Worm (Caenorhabditis elegans) whole organism, L4 larva: Measurements from ENCODE around the gene B0524.2.

Experiments
- F49E8.2 ChIP-seq: sonication (generic microtip); optimal IDR thresholded peaks from 2 replicates; lab custom pipeline; 2016; ENCODE audit warnings: missing compliant biosample characterization, mild to moderate bottlenecking, missing genetic modification characterization, borderline replicate concordance
- T26A8.4 ChIP-seq: fragments of 200-800 bp; sonication (Bioruptor generic); IDR thresholded peaks from 2 replicates; pipeline ENCODE4 v1.3.6; 2022; ENCODE audit warnings: missing genetic modification characterization, missing compliant biosample characterization
- Y105C5A.15 ChIP-seq: fragments of 200-800 bp; sonication (Bioruptor generic); IDR thresholded peaks from 2 replicates; pipeline ENCODE4 v1.3.6; 2022; ENCODE audit warnings: missing genetic modification characterization, missing compliant biosample characterization
- aha-1 ChIP-seq: fragments of 150-350 bp; peaks from one replicate; lab custom pipeline; 2014; ENCODE audit warnings: missing biosample characterization, missing genetic modification characterization
- attf-4 ChIP-seq: sonication (generic microtip); optimal IDR thresholded peaks from 3 replicates; lab custom pipeline; 2017; ENCODE audit warnings: missing biosample characterization, missing genetic modification characterization
- ceh-20 ChIP-seq: fragments of 200-800 bp; sonication (Bioruptor generic); IDR thresholded peaks from 2 replicates; pipeline ENCODE4 v1.3.6; 2022; ENCODE audit warnings: missing genetic modification reagents, missing genetic modification characterization, missing compliant biosample characterization
- ceh-28 ChIP-seq: fragments of 150-350 bp; optimal IDR thresholded peaks from 2 replicates; lab custom pipeline; 2014; ENCODE audit warnings: missing biosample characterization, missing genetic modification reagents, missing genetic modification characterization
- ceh-32 ChIP-seq: sonication (generic microtip); optimal IDR thresholded peaks from 2 replicates; lab custom pipeline; 2016; ENCODE audit warnings: mild to moderate bottlenecking, missing genetic modification characterization, missing compliant biosample characterization; ENCODE audit not compliant: poor library complexity
- ceh-44 ChIP-seq: fragments of 200-800 bp; sonication (Bioruptor generic); IDR thresholded peaks from 2 replicates; pipeline ENCODE4 v1.3.6; 2022; ENCODE audit warnings: missing genetic modification reagents, missing genetic modification characterization, missing compliant biosample characterization
- ceh-62 ChIP-seq: sonication (generic microtip); optimal IDR thresholded peaks from 2 replicates; lab custom pipeline; 2017; ENCODE audit warnings: missing biosample characterization, missing genetic modification characterization
- daf-19 ChIP-seq: fragments of 200-800 bp; sonication (Bioruptor generic); conservative IDR thresholded peaks from 2 replicates; pipeline ENCODE4 v1.3.6; 2022; ENCODE audit warnings: missing genetic modification characterization, missing compliant biosample characterization
- daf-8 ChIP-seq: fragments of 200-800 bp; sonication (Bioruptor generic); IDR thresholded peaks from 2 replicates; pipeline ENCODE4 v1.3.6; 2022; ENCODE audit warnings: missing genetic modification characterization, missing compliant biosample characterization
- dmd-6 ChIP-seq: fragments of 200-800 bp; sonication (Bioruptor generic); IDR thresholded peaks from 2 replicates; pipeline ENCODE4 v1.3.6; 2022; ENCODE audit warnings: missing genetic modification reagents, missing genetic modification characterization, missing compliant biosample characterization
- dmd-9 ChIP-seq: fragments of 200-800 bp; sonication (Bioruptor generic); IDR thresholded peaks from 2 replicates; pipeline ENCODE4 v1.3.6; 2022; ENCODE audit warnings: missing genetic modification reagents, missing genetic modification characterization, missing compliant biosample characterization
- duxl-1 ChIP-seq: sonication (generic microtip); optimal IDR thresholded peaks from 2 replicates; lab custom pipeline; 2016; ENCODE audit warnings: mild to moderate bottlenecking, missing genetic modification characterization, moderate library complexity, missing compliant biosample characterization; ENCODE audit not compliant: poor library complexity
- dve-1 ChIP-seq: sonication (generic microtip); optimal IDR thresholded peaks from 2 replicates; lab custom pipeline; 2017; ENCODE audit warnings: antibody characterized with exemption, mild to moderate bottlenecking, missing genetic modification characterization, missing compliant biosample characterization; ENCODE audit not compliant: insufficient read depth
- fos-1 ChIP-seq: fragments of 150-350 bp; optimal IDR thresholded peaks from 2 replicates; lab custom pipeline; 2014; ENCODE audit warnings: missing biosample characterization, missing genetic modification characterization
- hif-1 ChIP-seq, 2 experiments: sonication (generic microtip); optimal IDR thresholded peaks; 2 replicates each; lab custom pipeline; 2016 to 2017; ENCODE audit warnings: missing compliant biosample characterization in 2 of 2, missing genetic modification characterization in 2 of 2, missing genetic modification reagents in 2 of 2, missing genotype in 2 of 2, mild to moderate bottlenecking in 1 of 2
- lim-7 ChIP-seq: fragments of 200-800 bp; sonication (Bioruptor generic); IDR thresholded peaks from 2 replicates; pipeline ENCODE4 v1.3.6; 2022; ENCODE audit warnings: missing genetic modification characterization, missing compliant biosample characterization
- lin-15B ChIP-seq: fragments of 150-350 bp; sonication (generic microtip); optimal IDR thresholded peaks from 3 replicates; lab custom pipeline; 2014; ENCODE audit warnings: missing biosample characterization, missing genetic modification characterization
- lsy-2 ChIP-seq, 2 experiments: fragments of 150-350 bp in 1 of 2; sonication (generic microtip) in 1 of 2; optimal IDR thresholded peaks; 2 replicates each; lab custom pipeline; 2014 to 2017; ENCODE audit warnings: missing biosample characterization in 2 of 2, missing genetic modification characterization in 2 of 2
- madf-5 ChIP-seq, 2 experiments: fragments of 200-800 bp; sonication (Bioruptor generic); IDR thresholded peaks; 2 replicates each; pipeline ENCODE4 v1.3.6; 2022; ENCODE audit warnings: missing compliant biosample characterization in 2 of 2, missing genetic modification characterization in 2 of 2
- mdl-1 ChIP-seq, 2 experiments: fragments of 150-350 bp in 1 of 2; sonication (generic microtip) in 1 of 2; optimal IDR thresholded peaks; 2 replicates each; lab custom pipeline; 2014 to 2017; ENCODE audit warnings: missing biosample characterization in 2 of 2, missing genetic modification characterization in 2 of 2
- mep-1 ChIP-seq: fragments of 150-350 bp; sonication (generic microtip); optimal IDR thresholded peaks from 3 replicates; lab custom pipeline; 2014; ENCODE audit warnings: missing biosample characterization, missing genetic modification characterization
- mxl-2 ChIP-seq: fragments of 200-800 bp; sonication (Bioruptor generic); conservative IDR thresholded peaks from 2 replicates; pipeline ENCODE4 v1.3.6; 2022; ENCODE audit warnings: missing genetic modification reagents, missing genetic modification characterization, missing compliant biosample characterization
- nhr-11 ChIP-seq: fragments of 150-350 bp; optimal IDR thresholded peaks from 2 replicates; lab custom pipeline; 2014; ENCODE audit warnings: missing biosample characterization, missing genetic modification characterization
- nhr-111 ChIP-seq: fragments of 200-800 bp; sonication (Bioruptor generic); optimal IDR thresholded peaks from 2 replicates; lab custom pipeline; 2018; ENCODE audit warnings: mild to moderate bottlenecking, missing genetic modification characterization, missing compliant biosample characterization
- nhr-77 ChIP-seq: fragments of 150-350 bp; optimal IDR thresholded peaks from 2 replicates; lab custom pipeline; 2014; ENCODE audit warnings: missing biosample characterization, missing genetic modification characterization
- pha-4 ChIP-seq, 2 experiments: fragments of 150-350 bp in 1 of 2; fragments of 200-800 bp in 1 of 2; sonication (Bioruptor generic) in 1 of 2; IDR thresholded peaks in 1 of 2; optimal IDR thresholded peaks in 1 of 2; 2 replicates each; pipeline versions ENCODE4 v1.3.6 to Lab custom; 2014 to 2022; ENCODE audit warnings: missing genetic modification characterization in 2 of 2, missing genetic modification reagents in 2 of 2, missing biosample characterization in 1 of 2, missing compliant biosample characterization in 1 of 2
- pqm-1 ChIP-seq: sonication (generic microtip); optimal IDR thresholded peaks from 2 replicates; lab custom pipeline; 2017; ENCODE audit warnings: missing biosample characterization, missing genetic modification characterization
- set-16 ChIP-seq: fragments of 200-800 bp; sonication (Bioruptor generic); IDR thresholded peaks from 2 replicates; pipeline ENCODE4 v1.3.6; 2022; ENCODE audit warnings: missing genetic modification reagents, missing genetic modification characterization, missing compliant biosample characterization
- skn-1 ChIP-seq: fragments of 150-350 bp; optimal IDR thresholded peaks from 2 replicates; lab custom pipeline; 2014; ENCODE audit warnings: missing biosample characterization, missing genetic modification characterization
- snpc-1.2 ChIP-seq: fragments of 200-800 bp; sonication (Bioruptor generic); IDR thresholded peaks from 2 replicates; pipeline ENCODE4 v1.3.6; 2022; ENCODE audit warnings: missing genetic modification reagents, missing genetic modification characterization, missing compliant biosample characterization
- spr-3 ChIP-seq: fragments of 200-800 bp; sonication (Bioruptor generic); optimal IDR thresholded peaks from 2 replicates; lab custom pipeline; 2018; ENCODE audit warnings: mild to moderate bottlenecking, missing genetic modification characterization, missing compliant biosample characterization
- unc-62 ChIP-seq, 3 experiments: fragments of 150-350 bp in 1 of 3; sonication (generic microtip); optimal IDR thresholded peaks in 2 of 3; peaks in 1 of 3; 1 replicate in 1 of 3; 2 replicates in 2 of 3; lab custom pipeline; 2014 to 2017; ENCODE audit warnings: missing biosample characterization in 3 of 3, missing genetic modification characterization in 3 of 3, missing genetic modification reagents in 3 of 3, missing genotype in 1 of 3
- zfp-3 ChIP-seq: fragments of 200-800 bp; sonication (Bioruptor generic); conservative IDR thresholded peaks from 2 replicates; pipeline ENCODE4 v1.3.6; 2022; ENCODE audit warnings: missing genetic modification reagents, missing genetic modification characterization, missing compliant biosample characterization
- ztf-7 ChIP-seq: fragments of 150-350 bp; optimal IDR thresholded peaks from 2 replicates; lab custom pipeline; 2014; ENCODE audit warnings: missing biosample characterization, missing genetic modification characterization

The B0524.2 gene

DNA sequence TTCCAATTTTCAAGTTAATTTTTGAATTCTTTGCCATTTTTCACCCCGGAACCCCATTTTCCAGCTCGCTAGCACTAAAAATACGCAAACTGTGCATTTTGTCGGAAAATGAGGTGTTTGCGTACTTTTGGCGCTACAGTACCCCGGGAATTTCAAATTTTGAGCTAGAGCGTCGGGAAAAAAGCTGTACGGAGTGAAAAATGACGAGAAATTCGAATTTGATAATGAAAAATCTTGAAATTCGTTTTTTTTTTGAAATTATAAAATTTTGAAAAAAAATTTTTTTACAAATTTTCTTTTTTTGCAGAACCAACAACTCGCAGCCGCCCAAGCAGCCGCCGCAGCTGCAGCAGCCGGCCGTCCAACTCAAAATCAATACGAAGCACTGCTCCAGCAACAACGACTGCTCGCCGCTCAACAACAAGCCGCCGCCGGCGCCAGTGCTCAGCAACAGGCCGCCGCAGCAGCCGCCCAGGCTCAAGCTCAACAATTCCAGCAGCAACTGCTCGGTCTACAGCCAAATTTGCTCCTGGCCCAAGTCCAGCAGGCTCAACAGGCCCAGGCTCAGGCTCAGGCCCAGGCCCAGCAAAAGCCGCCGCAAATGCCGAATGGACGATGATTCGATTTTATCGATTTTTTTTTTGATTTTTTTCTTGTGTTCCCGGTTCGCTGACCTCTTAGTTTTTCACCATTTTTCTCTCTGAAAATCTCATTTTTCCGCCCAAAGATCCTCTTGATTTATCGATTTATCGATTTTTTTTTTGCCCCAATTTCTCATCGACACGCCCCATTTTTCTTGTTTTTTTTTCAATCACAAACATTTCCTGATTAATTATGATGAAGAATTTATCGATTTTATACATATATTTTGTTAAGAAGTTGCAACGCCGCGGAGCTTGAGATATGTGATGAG lies 45.1 kb downstream of the B0524.2 start (continued):
- TF ChIP-seq ztf-7 (tag; lab: Kevin White, UChicago) = no peak
- TF ChIP-seq lsy-2 (tag; optimal IDR thresholded peaks at IDR 0.05; lab: Kevin White, UChicago) = peak; percentile 21 to 61
- 0 out of 2 replicates have a peak, but pooled peaks have one; percentile 40 for TF ChIP-seq snpc-1.2
- no peak for TF ChIP-seq duxl-1
- TF ChIP-seq T26A8.4 (GFP tag; lab: Robert Waterston, UW) = no peak
- TF ChIP-seq lin-15B (tag; lab: Kevin White, UChicago) = no peak
- no peak for TF ChIP-seq dmd-9 (GFP tag; lab: Robert Waterston, UW)
- TF ChIP-seq ceh-44 (GFP tag; lab: Robert Waterston, UW) = no peak
- no peak for TF ChIP-seq ceh-62 (tag; lab: Kevin White, UChicago)
- no peak for TF ChIP-seq dve-1
- no peak for TF ChIP-seq lim-7 (GFP tag; lab: Robert Waterston, UW)
- no peak for TF ChIP-seq mxl-2
- TF ChIP-seq ceh-32 (tag; lab: Kevin White, UChicago) = no peak
- no peak for TF ChIP-seq daf-8
- TF ChIP-seq ceh-20 (GFP tag; lab: Robert Waterston, UW) = no peak
- no peak for TF ChIP-seq pqm-1
- TF ChIP-seq unc-62 (GFP tag; optimal IDR thresholded peaks at IDR 0.05 in 1 of 2; lab: Kevin White, UChicago) = peak in 1 of 2 experiments; percentile 58
- no peak for TF ChIP-seq unc-62 (tag; optimal IDR thresholded peaks at IDR 0.05; lab: Kevin White, UChicago)
- no peak for TF ChIP-seq nhr-77 (tag; lab: Kevin White, UChicago)
- no peak for TF ChIP-seq mep-1 (tag; lab: Kevin White, UChicago)
- TF ChIP-seq attf-4 = no peak
- TF ChIP-seq skn-1 (tag; lab: Kevin White, UChicago) = no peak
- TF ChIP-seq spr-3 (GFP tag; lab: Kevin White, UChicago) = no peak
- no peak for TF ChIP-seq dmd-6 (GFP tag; lab: Robert Waterston, UW)
- TF ChIP-seq set-16 (GFP tag; lab: Robert Waterston, UW) = peak; percentile 97
- no peak for TF ChIP-seq madf-5 (GFP tag; IDR thresholded peaks at IDR 0.05; lab: Robert Waterston, UW)
- TF ChIP-seq mdl-1 (tag; optimal IDR thresholded peaks at IDR 0.05; lab: Kevin White, UChicago) = no peak
- no peak for TF ChIP-seq Y105C5A.15 (GFP tag; lab: Robert Waterston, UW)
- TF ChIP-seq fos-1 (tag; lab: Kevin White, UChicago) = no peak
- no peak for TF ChIP-seq hif-1 (tag; optimal IDR thresholded peaks at IDR 0.05; lab: Kevin White, UChicago)
- no peak for TF ChIP-seq daf-19 (GFP tag; lab: Robert Waterston, UW)
- TF ChIP-seq zfp-3 (GFP tag; lab: Robert Waterston, UW) = no peak

ce11 chrIII:1939625-1939988 lies 45.8 kb downstream of the B0524.2 start:
- TF ChIP-seq pha-4 (GFP tag; IDR thresholded peaks at IDR 0.05; lab: Robert Waterston, UW) (no peak), pha-4 (tag; optimal IDR thresholded peaks at IDR 0.05; lab: Kevin White, UChicago) (no peak), dmd-6 (GFP tag; lab: Robert Waterston, UW) (no peak), nhr-11 (tag; lab: Kevin White, UChicago) (peak; percentile 22), nhr-111 (no peak)

DNA sequence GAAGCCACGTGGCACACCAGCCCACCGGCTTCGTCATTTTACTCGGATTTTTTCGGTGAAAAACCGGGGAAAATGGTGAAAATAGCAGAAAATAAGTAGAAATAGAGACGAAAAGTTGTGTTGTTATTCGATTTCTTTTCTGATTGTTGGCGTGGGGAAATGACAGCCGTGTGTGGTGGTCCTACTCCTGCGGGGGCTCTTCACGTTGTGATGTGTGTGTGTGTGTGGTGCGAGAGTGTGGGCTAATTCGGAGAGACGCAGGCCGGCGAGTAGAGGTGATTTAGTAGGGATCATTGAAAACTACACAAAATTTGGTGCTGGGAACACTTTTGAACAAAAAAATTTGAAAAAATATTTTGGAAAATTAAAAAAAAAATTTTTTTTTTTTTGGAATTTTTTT lies 49.6 kb downstream of the B0524.2 start, which contains the start of gene F53A3.1:
F53A3.1 (minus strand) TSS at position 150 of the 400 bp plus-strand sequence.
- no peak for TF ChIP-seq ceh-28 (tag; lab: Kevin White, UChicago)
- no peak for TF ChIP-seq F49E8.2
- peak; percentile 99 for TF ChIP-seq aha-1 (tag; lab: Kevin White, UChicago)
- no peak for TF ChIP-seq set-16 (GFP tag; lab: Robert Waterston, UW)
